Worm (Caenorhabditis elegans) whole organism, L1 larva: ENCODE measurements around the gene tnt-4.

Experiments used
- F16B12.6 ChIP-seq: fragments of 150-350 bp; optimal IDR thresholded peaks from 2 replicates; lab custom pipeline; 2014; ENCODE audit warnings: missing biosample characterization, missing genetic modification characterization
- aha-1 ChIP-seq: fragments of 150-350 bp; optimal IDR thresholded peaks from 2 replicates; lab custom pipeline; 2014; ENCODE audit warnings: missing biosample characterization, missing genetic modification characterization
- alr-1 ChIP-seq: fragments of 200-800 bp; sonication (Bioruptor generic); optimal IDR thresholded peaks from 2 replicates; lab custom pipeline; 2018; ENCODE audit warnings: borderline replicate concordance, mild to moderate bottlenecking, missing genetic modification characterization, missing compliant biosample characterization
- aly-2 ChIP-seq: fragments of 150-350 bp; optimal IDR thresholded peaks from 2 replicates; lab custom pipeline; 2014; ENCODE audit warnings: missing biosample characterization, missing genetic modification characterization
- dsc-1 ChIP-seq: sonication (generic microtip); optimal IDR thresholded peaks from 2 replicates; lab custom pipeline; 2016; ENCODE audit warnings: mild to moderate bottlenecking, missing genetic modification characterization, missing compliant biosample characterization
- efl-1 ChIP-seq, 4 experiments: fragments of 150-350 bp; optimal IDR thresholded peaks in 3 of 4; peaks in 1 of 4; 1 replicate in 1 of 4; 2 replicates in 3 of 4; lab custom pipeline; 2014; ENCODE audit warnings: missing biosample characterization in 2 of 4, missing genetic modification characterization in 2 of 4, missing genetic modification reagents in 2 of 4
- egl-13 ChIP-seq: sonication (generic microtip); optimal IDR thresholded peaks from 2 replicates; lab custom pipeline; 2016; ENCODE audit warnings: missing genotype, missing genetic modification reagents, missing genetic modification characterization, missing compliant biosample characterization
- egl-27 ChIP-seq, 2 experiments: fragments of 150-350 bp in 1 of 2; sonication (generic microtip); optimal IDR thresholded peaks; 3 replicates each; lab custom pipeline; 2017 to 2018; ENCODE audit warnings: missing biosample characterization in 2 of 2, missing genetic modification characterization in 2 of 2, missing genetic modification reagents in 2 of 2
- elt-2 ChIP-seq: sonication (generic microtip); optimal IDR thresholded peaks from 2 replicates; lab custom pipeline; 2016; ENCODE audit warnings: missing genetic modification characterization, mild to moderate bottlenecking, inconsistent platforms, missing compliant biosample characterization, missing genetic modification reagents
- elt-3 ChIP-seq, 6 experiments: fragments of 150-350 bp in 1 of 6; sonication (generic microtip); optimal IDR thresholded peaks; 2 replicates each; lab custom pipeline; 2017 to 2018; ENCODE audit warnings: missing biosample characterization in 6 of 6, missing genetic modification characterization in 6 of 6, inconsistent platforms in 1 of 6
- fkh-4 ChIP-seq: sonication (generic microtip); optimal IDR thresholded peaks from 2 replicates; lab custom pipeline; 2016; ENCODE audit warnings: missing compliant biosample characterization, missing genetic modification characterization, borderline replicate concordance
- fkh-8 ChIP-seq: sonication (generic microtip); optimal IDR thresholded peaks from 2 replicates; lab custom pipeline; 2016; ENCODE audit warnings: mild to moderate bottlenecking, missing genetic modification characterization, missing compliant biosample characterization
- grh-1 ChIP-seq: fragments of 200-800 bp; sonication (Bioruptor generic); IDR thresholded peaks from 2 replicates; pipeline ENCODE4 v1.3.6; 2022; ENCODE audit warnings: missing genetic modification reagents, missing genetic modification characterization, missing compliant biosample characterization
- irx-1 ChIP-seq: sonication (generic microtip); optimal IDR thresholded peaks from 2 replicates; lab custom pipeline; 2016; ENCODE audit warnings: missing genetic modification characterization, missing compliant biosample characterization
- jun-1 ChIP-seq: fragments of 150-350 bp; optimal IDR thresholded peaks from 2 replicates; lab custom pipeline; 2014; ENCODE audit warnings: missing biosample characterization, missing genetic modification reagents, missing genetic modification characterization
- lin-14 ChIP-seq: fragments of 200-800 bp; sonication (Bioruptor generic); optimal IDR thresholded peaks from 2 replicates; lab custom pipeline; 2018; ENCODE audit warnings: mild to moderate bottlenecking, missing genetic modification characterization, moderate library complexity, missing compliant biosample characterization
- lin-15B ChIP-seq: fragments of 150-350 bp; sonication (generic microtip); optimal IDR thresholded peaks from 3 replicates; lab custom pipeline; 2014; ENCODE audit warnings: missing biosample characterization, missing genetic modification characterization
- lin-35 ChIP-seq, 2 experiments: fragments of 150-350 bp; optimal IDR thresholded peaks; 2 replicates each; lab custom pipeline; 2014; ENCODE audit warnings: missing biosample characterization in 2 of 2, missing genetic modification characterization in 2 of 2, missing genetic modification reagents in 2 of 2
- lir-3 ChIP-seq: sonication (generic microtip); optimal IDR thresholded peaks from 2 replicates; lab custom pipeline; 2016; ENCODE audit warnings: mild to moderate bottlenecking, missing genetic modification characterization, moderate library complexity, missing compliant biosample characterization; ENCODE audit not compliant: poor library complexity
- lsy-2 ChIP-seq, 2 experiments: fragments of 150-350 bp; optimal IDR thresholded peaks; 2 replicates each; lab custom pipeline; 2014; ENCODE audit warnings: missing biosample characterization in 2 of 2, missing genetic modification characterization in 2 of 2
- mab-9 ChIP-seq: fragments of 200-800 bp; sonication (Bioruptor generic); IDR thresholded peaks from 2 replicates; pipeline ENCODE4 v1.3.6; 2022; ENCODE audit warnings: missing genetic modification reagents, missing genetic modification characterization, missing compliant biosample characterization
- mep-1 ChIP-seq: fragments of 150-350 bp; optimal IDR thresholded peaks from 2 replicates; lab custom pipeline; 2014; ENCODE audit warnings: missing biosample characterization, missing genetic modification characterization
- nhr-11 ChIP-seq: fragments of 150-350 bp; optimal IDR thresholded peaks from 2 replicates; lab custom pipeline; 2014; ENCODE audit warnings: missing biosample characterization, missing genetic modification characterization
- nhr-12 ChIP-seq: sonication (generic microtip); optimal IDR thresholded peaks from 2 replicates; lab custom pipeline; 2017; ENCODE audit warnings: missing biosample characterization, missing genetic modification characterization
- nhr-20 ChIP-seq: sonication (generic microtip); optimal IDR thresholded peaks from 2 replicates; lab custom pipeline; 2016; ENCODE audit warnings: mild to moderate bottlenecking, missing genetic modification characterization, missing compliant biosample characterization
- nhr-47 ChIP-seq: sonication (generic microtip); optimal IDR thresholded peaks from 2 replicates; lab custom pipeline; 2016; ENCODE audit warnings: mild to moderate bottlenecking, missing genetic modification characterization, moderate library complexity, missing compliant biosample characterization
- nhr-71 ChIP-seq: sonication (generic microtip); optimal IDR thresholded peaks from 2 replicates; lab custom pipeline; 2016; ENCODE audit warnings: mild to moderate bottlenecking, missing genetic modification characterization, moderate library complexity, missing compliant biosample characterization
- nhr-85 ChIP-seq: sonication (generic microtip); peaks from one replicate; lab custom pipeline; 2016; ENCODE audit warnings: missing genetic modification characterization, inconsistent platforms, missing compliant biosample characterization
- nhr-90 ChIP-seq: sonication (generic microtip); optimal IDR thresholded peaks from 2 replicates; lab custom pipeline; 2016; ENCODE audit warnings: mild to moderate bottlenecking, missing genetic modification characterization, missing compliant biosample characterization; ENCODE audit not compliant: poor library complexity
- rnt-1 ChIP-seq: sonication (generic microtip); optimal IDR thresholded peaks from 2 replicates; lab custom pipeline; 2016; ENCODE audit warnings: mild to moderate bottlenecking, missing genetic modification characterization, moderate library complexity, missing compliant biosample characterization
- sup-37 ChIP-seq: fragments of 200-800 bp; sonication (Bioruptor generic); optimal IDR thresholded peaks from 2 replicates; lab custom pipeline; 2018; ENCODE audit warnings: mild to moderate bottlenecking, missing genetic modification characterization, missing compliant biosample characterization
- swsn-7 ChIP-seq: sonication (generic microtip); optimal IDR thresholded peaks from 2 replicates; lab custom pipeline; 2016; ENCODE audit warnings: missing genetic modification characterization, missing compliant biosample characterization
- tlp-1 ChIP-seq: fragments of 150-350 bp; optimal IDR thresholded peaks from 2 replicates; lab custom pipeline; 2014; ENCODE audit warnings: missing biosample characterization, missing genetic modification characterization
- unc-62 ChIP-seq: fragments of 150-350 bp; optimal IDR thresholded peaks from 2 replicates; lab custom pipeline; 2014; ENCODE audit warnings: missing biosample characterization, missing genetic modification reagents, missing genetic modification characterization
- unc-86 ChIP-seq: sonication (generic microtip); optimal IDR thresholded peaks from 2 replicates; lab custom pipeline; 2016; ENCODE audit warnings: missing genetic modification characterization, missing compliant biosample characterization
- unc-98 ChIP-seq: fragments of 200-800 bp; sonication (Bioruptor generic); IDR thresholded peaks from 2 replicates; pipeline ENCODE4 v1.3.6; 2022; ENCODE audit warnings: missing genetic modification characterization, missing compliant biosample characterization
- zag-1 ChIP-seq: fragments of 150-350 bp; optimal IDR thresholded peaks from 2 replicates; lab custom pipeline; 2014; ENCODE audit warnings: missing biosample characterization, missing genetic modification characterization

The tnt-4 gene

ce11 chrV:2004229-2004628, 11.5 kb upstream of the tnt-4 start, which contains the start of gene clec-206:
Gene clec-206 (minus strand): TSS chrV:2004329.
- TF ChIP-seq egl-13 (tag; lab: Kevin White, UChicago) (no peak), lsy-2 (tag; optimal IDR thresholded peaks at IDR 0.05; lab: Kevin White, UChicago) (no peak), swsn-7 (tag; lab: Kevin White, UChicago) (no peak), nhr-11 (tag; lab: Kevin White, UChicago) (no peak), alr-1 (tag; lab: Kevin White, UChicago) (no peak), F16B12.6 (tag; lab: Kevin White, UChicago) (no peak), lin-15B (no peak), grh-1 (GFP tag; lab: Robert Waterston, UW) (no peak), nhr-47 (tag; lab: Kevin White, UChicago) (no peak), nhr-85 (no peak), aha-1 (tag; lab: Kevin White, UChicago) (no peak), fkh-4 (tag; lab: Kevin White, UChicago) (no peak), egl-27 (tag; optimal IDR thresholded peaks at IDR 0.05; lab: Kevin White, UChicago) (no peak), fkh-8 (no peak)

- TF ChIP-seq lin-35 (GFP tag; optimal IDR thresholded peaks at IDR 0.05; lab: Kevin White, UChicago), result peak in 1 of 2 experiments; percentile 22
- TF ChIP-seq egl-13 (tag; lab: Kevin White, UChicago), result no peak
- TF ChIP-seq elt-2 (tag; lab: Kevin White, UChicago), result peak; percentile 58
- TF ChIP-seq nhr-90, result peak; percentile 40
- TF ChIP-seq nhr-20, result peak; percentile 51
- TF ChIP-seq grh-1 (GFP tag; lab: Robert Waterston, UW), result no peak
- TF ChIP-seq lin-14 (GFP tag; lab: Kevin White, UChicago), result peak; percentile 71
- peak in 1 of 6 experiments; percentile 69 for TF ChIP-seq elt-3 (tag; optimal IDR thresholded peaks at IDR 0.05; lab: Kevin White, UChicago)
- peak; percentile 3 for TF ChIP-seq jun-1 (tag; lab: Kevin White, UChicago)
Observed at ce11 chrV:1999531-2000094, 6.9 kb upstream of the tnt-4 start, which contains the start of gene alh-5. Gene alh-5 (minus strand): TSS chrV:1999581.

- TF ChIP-seq dsc-1, result no peak
- no peak for TF ChIP-seq unc-86 (tag; lab: Kevin White, UChicago)
- TF ChIP-seq nhr-20, result peak; percentile 19
- no peak for TF ChIP-seq lir-3 (tag; lab: Kevin White, UChicago)
- no peak for TF ChIP-seq lsy-2 (tag; optimal IDR thresholded peaks at IDR 0.05; lab: Kevin White, UChicago)
- no peak for TF ChIP-seq irx-1 (tag; lab: Kevin White, UChicago)
- TF ChIP-seq nhr-71 (tag; lab: Kevin White, UChicago), result peak; percentile 2
- no peak for TF ChIP-seq nhr-12
- peak; percentile 49 for TF ChIP-seq lin-14 (GFP tag; lab: Kevin White, UChicago)
- no peak for TF ChIP-seq aly-2 (tag; lab: Kevin White, UChicago)
- no peak for TF ChIP-seq mab-9
- TF ChIP-seq elt-3 (tag; optimal IDR thresholded peaks at IDR 0.05; lab: Kevin White, UChicago), result peak in 3 of 6 experiments; percentile 32 to 56 (median 37)
- no peak for TF ChIP-seq sup-37 (GFP tag; lab: Kevin White, UChicago)
- TF ChIP-seq zag-1, result no peak
- no peak for TF ChIP-seq jun-1 (tag; lab: Kevin White, UChicago)
- no peak for TF ChIP-seq nhr-11 (tag; lab: Kevin White, UChicago)
- TF ChIP-seq unc-98 (GFP tag; lab: Robert Waterston, UW), result no peak
- peak; percentile 45 for TF ChIP-seq elt-2 (tag; lab: Kevin White, UChicago)
Observed at ce11 chrV:1998358-1998757, 5.6 kb upstream of the tnt-4 start.

- TF ChIP-seq mep-1 (tag; lab: Kevin White, UChicago) (no peak), lir-3 (tag; lab: Kevin White, UChicago) (no peak), dsc-1 (no peak), rnt-1 (tag; lab: Kevin White, UChicago) (no peak), unc-62 (GFP tag; lab: Kevin White, UChicago) (no peak), tlp-1 (tag; lab: Kevin White, UChicago) (no peak), efl-1 (optimal IDR thresholded peaks at IDR 0.05; lab: Kevin White, UChicago) (no peak), efl-1 (GFP tag; optimal IDR thresholded peaks at IDR 0.05 in 1 of 2; lab: Kevin White, UChicago) (peak in 1 of 2 experiments; percentile 64)
Observed at ce11 chrV:1991381-1991780, 1.3 kb downstream of the tnt-4 start.
